Worm (Caenorhabditis elegans) whole organism, young adult: ENCODE results near the gene grk-2.

Experiments used
- athp-1 ChIP-seq: sonication (generic microtip); optimal IDR thresholded peaks from 2 replicates; lab custom pipeline; 2017; ENCODE audit warnings: mild to moderate bottlenecking, missing genetic modification characterization, missing compliant biosample characterization
- unc-62 ChIP-seq: fragments of 150-350 bp; optimal IDR thresholded peaks from 2 replicates; lab custom pipeline; 2014; ENCODE audit warnings: missing biosample characterization, missing genetic modification reagents, missing genetic modification characterization

DNA sequence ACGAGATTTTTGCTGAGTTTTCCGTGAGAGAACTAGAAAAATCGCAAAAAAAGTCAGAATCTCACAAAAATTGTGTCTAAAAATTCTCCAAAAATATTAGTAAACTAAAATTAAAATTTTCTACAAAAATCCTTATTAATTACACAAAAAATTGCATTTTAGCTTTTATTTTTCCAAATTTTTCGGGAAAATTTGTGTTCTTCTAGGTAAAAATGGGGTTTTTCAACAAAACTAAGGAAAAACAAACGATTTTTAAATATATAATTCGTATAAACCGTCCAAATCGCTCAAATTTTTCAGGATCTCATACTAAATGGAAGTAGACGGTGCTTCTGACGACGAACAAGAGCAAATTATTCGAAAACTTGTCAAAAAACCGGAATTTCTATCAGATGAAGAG is 34.2 kb upstream of the grk-2 start, which contains the start of gene W06E11.1:
- TF ChIP-seq athp-1 (tag; lab: Kevin White, UChicago) (no peak), unc-62 (GFP tag; lab: Kevin White, UChicago) (no peak)
